Fruit fly (Drosophila melanogaster) whole organism, embryonic: ENCODE data around the gene nolo.
A peak's percentile ranks its signal among the peaks of the same experiment; 100 is the strongest.

Experiments
- BEAF-32 ChIP-seq: fragments of 200-800 bp; sonication (Bioruptor generic); optimal IDR thresholded peaks from 3 replicates; lab custom pipeline; 2017; ENCODE audit warnings: missing biosample characterization, missing genetic modification characterization, mild to moderate bottlenecking, moderate library complexity, missing genetic modification reagents
- Bdp1 ChIP-seq: fragments of 200-800 bp; sonication (Bioruptor generic); optimal IDR thresholded peaks from 3 replicates; lab custom pipeline; 2016; ENCODE audit warnings: missing biosample characterization, missing genetic modification characterization
- Bgb ChIP-seq: fragments of 200-800 bp; sonication (Bioruptor generic); IDR thresholded peaks from 2 replicates; pipeline ENCODE4 v1.3.6; 2022; ENCODE audit warnings: missing biosample characterization, missing genetic modification characterization; ENCODE audit not compliant: partially characterized antibody
- CG1024 ChIP-seq: fragments of 200-800 bp; sonication (Bioruptor generic); IDR thresholded peaks from 2 replicates; pipeline ENCODE4 v1.3.6; 2022; ENCODE audit warnings: missing biosample characterization, missing genetic modification characterization
- CG11456 ChIP-seq: fragments of 200-800 bp; sonication (Bioruptor generic); IDR thresholded peaks from 3 replicates; pipeline ENCODE4 v1.3.6; 2022; ENCODE audit warnings: missing biosample characterization, missing genetic modification characterization
- CG12219 ChIP-seq: fragments of 200-800 bp; sonication (Bioruptor generic); optimal IDR thresholded peaks from 3 replicates; lab custom pipeline; 2018; ENCODE audit warnings: missing biosample characterization, mild to moderate bottlenecking, missing genetic modification characterization
- CG12236 ChIP-seq: fragments of 200-800 bp; sonication (Bioruptor generic); optimal IDR thresholded peaks from 2 replicates; lab custom pipeline; 2016; ENCODE audit warnings: missing biosample characterization, missing genetic modification characterization
- CG12659 ChIP-seq: fragments of 200-800 bp; sonication (Bioruptor generic); optimal IDR thresholded peaks from 3 replicates; lab custom pipeline; 2017; ENCODE audit warnings: mild to moderate bottlenecking, missing biosample characterization, missing genetic modification reagents, missing genetic modification characterization
- CG14441 ChIP-seq: fragments of 200-800 bp; sonication (Bioruptor generic); IDR thresholded peaks from 2 replicates; pipeline ENCODE4 v1.3.6; 2022; ENCODE audit warnings: missing biosample characterization, missing genetic modification characterization
- CG15601 ChIP-seq: fragments of 200-800 bp; sonication (Bioruptor generic); optimal IDR thresholded peaks from 3 replicates; lab custom pipeline; 2019; ENCODE audit warnings: missing biosample characterization, mild to moderate bottlenecking, missing genetic modification characterization, moderate library complexity
- CG2889 ChIP-seq: fragments of 200-800 bp; sonication (Bioruptor generic); IDR thresholded peaks from 3 replicates; pipeline ENCODE4 v1.3.6; 2022; ENCODE audit warnings: missing biosample characterization, missing genetic modification characterization
- CG32532 ChIP-seq: fragments of 200-800 bp; sonication (Bioruptor generic); IDR thresholded peaks from 2 replicates; pipeline ENCODE4 v1.3.6; 2022; ENCODE audit warnings: missing biosample characterization, missing genetic modification characterization
- CG34422 ChIP-seq: fragments of 200-800 bp; sonication (Bioruptor generic); IDR thresholded peaks from 3 replicates; pipeline ENCODE4 v1.3.6; 2022; ENCODE audit warnings: missing biosample characterization, missing genetic modification characterization
- CG5180 ChIP-seq: fragments of 200-800 bp; sonication (Bioruptor generic); optimal IDR thresholded peaks from 3 replicates; lab custom pipeline; 2017; ENCODE audit warnings: missing biosample characterization, missing genetic modification characterization, mild to moderate bottlenecking, moderate library complexity, missing genetic modification reagents
- CG7271 ChIP-seq: fragments of 200-800 bp; sonication (Bioruptor generic); optimal IDR thresholded peaks from 2 replicates; lab custom pipeline; 2018; ENCODE audit warnings: missing biosample characterization, mild to moderate bottlenecking, missing genetic modification characterization, moderate library complexity
- CG7357 ChIP-seq: fragments of 200-800 bp; sonication (Bioruptor generic); IDR thresholded peaks from 3 replicates; pipeline ENCODE4 v1.3.6; 2022; ENCODE audit warnings: missing biosample characterization, missing genetic modification characterization
- CG7928 ChIP-seq: fragments of 200-800 bp; sonication (Bioruptor generic); optimal IDR thresholded peaks from 2 replicates; lab custom pipeline; 2017; ENCODE audit warnings: missing biosample characterization, mild to moderate bottlenecking, missing genetic modification characterization
- CG7987 ChIP-seq: fragments of 200-800 bp; sonication (Bioruptor generic); optimal IDR thresholded peaks from 2 replicates; lab custom pipeline; 2018; ENCODE audit warnings: missing biosample characterization, mild to moderate bottlenecking, missing genetic modification characterization, moderate library complexity
- CG9437 ChIP-seq: fragments of 200-800 bp; sonication (Bioruptor generic); optimal IDR thresholded peaks from 2 replicates; lab custom pipeline; 2018; ENCODE audit warnings: missing biosample characterization, mild to moderate bottlenecking, missing genetic modification characterization
- CG9876 ChIP-seq: fragments of 200-800 bp; sonication (Bioruptor generic); optimal IDR thresholded peaks from 2 replicates; lab custom pipeline; 2016; ENCODE audit warnings: missing biosample characterization, missing genetic modification characterization
- Dbx ChIP-seq: fragments of 200-800 bp; sonication (Bioruptor generic); IDR thresholded peaks from 3 replicates; pipeline ENCODE4 v1.3.6; 2022; ENCODE audit warnings: missing biosample characterization, missing genetic modification characterization
- HLH54F ChIP-seq: fragments of 200-800 bp; sonication (Bioruptor generic); optimal IDR thresholded peaks from 3 replicates; lab custom pipeline; 2016; ENCODE audit warnings: missing biosample characterization, missing genetic modification characterization
- Hand ChIP-seq: fragments of 200-800 bp; sonication (Bioruptor generic); optimal IDR thresholded peaks from 2 replicates; lab custom pipeline; 2017; ENCODE audit warnings: mild to moderate bottlenecking, missing biosample characterization, missing genetic modification reagents, missing genetic modification characterization
- Hey ChIP-seq: fragments of 200-800 bp; sonication (Bioruptor generic); optimal IDR thresholded peaks from 3 replicates; lab custom pipeline; 2018; ENCODE audit warnings: missing biosample characterization, mild to moderate bottlenecking, missing genetic modification characterization
- Hr39 ChIP-seq: fragments of >200 bp; optimal IDR thresholded peaks from 2 replicates; lab custom pipeline; 2017
- Mes4 ChIP-seq: fragments of 200-800 bp; sonication (Bioruptor generic); optimal IDR thresholded peaks from 2 replicates; lab custom pipeline; 2016; ENCODE audit warnings: missing biosample characterization, missing genetic modification characterization
- Myb ChIP-seq: fragments of 200-800 bp; sonication (Bioruptor generic); optimal IDR thresholded peaks from 2 replicates; lab custom pipeline; 2016; ENCODE audit warnings: missing biosample characterization, missing genetic modification characterization
- NFAT ChIP-seq: fragments of 200-800 bp; sonication (Bioruptor generic); IDR thresholded peaks from 2 replicates; pipeline ENCODE4 v1.3.6; 2022; ENCODE audit warnings: missing biosample characterization, missing genetic modification characterization
- Nf-YA ChIP-seq: fragments of 200-800 bp; sonication (Bioruptor generic); IDR thresholded peaks from 2 replicates; pipeline ENCODE4 v1.3.6; 2022; ENCODE audit warnings: missing biosample characterization, missing genetic modification characterization
- Pdp1 ChIP-seq, 2 experiments: fragments of 200-800 bp; sonication (Bioruptor generic); optimal IDR thresholded peaks; 3 replicates each; lab custom pipeline; 2016; ENCODE audit warnings: missing biosample characterization in 2 of 2, missing genetic modification characterization in 2 of 2, mild to moderate bottlenecking in 1 of 2, moderate library complexity in 1 of 2
- Rfx ChIP-seq: fragments of 200-800 bp; sonication (Bioruptor generic); IDR thresholded peaks from 2 replicates; pipeline ENCODE4 v1.3.6; 2022; ENCODE audit warnings: missing biosample characterization, missing genetic modification characterization
- Sin3A ChIP-seq: fragments of >200 bp; optimal IDR thresholded peaks from 2 replicates; lab custom pipeline; 2018
- bowl ChIP-seq: fragments of 200-800 bp; sonication (Bioruptor generic); IDR thresholded peaks from 2 replicates; pipeline ENCODE4 v1.3.6; 2022; ENCODE audit warnings: missing biosample characterization, missing genetic modification characterization
- chinmo ChIP-seq: fragments of 200-800 bp; sonication (Bioruptor generic); IDR thresholded peaks from 4 replicates; pipeline ENCODE4 v1.3.6; 2022; ENCODE audit warnings: missing biosample characterization, missing genetic modification characterization; ENCODE audit not compliant: partially characterized antibody
- croc ChIP-seq: fragments of 200-800 bp; sonication (Bioruptor generic); conservative IDR thresholded peaks from 3 replicates; pipeline ENCODE4 v1.3.6; 2022; ENCODE audit warnings: missing biosample characterization, missing genetic modification characterization
- da ChIP-seq: fragments of 200-800 bp; sonication (Bioruptor generic); optimal IDR thresholded peaks from 2 replicates; lab custom pipeline; 2016; ENCODE audit warnings: missing biosample characterization, missing genetic modification characterization
- dmrt99B ChIP-seq: fragments of 200-800 bp; sonication (Bioruptor generic); optimal IDR thresholded peaks from 2 replicates; lab custom pipeline; 2018; ENCODE audit warnings: missing biosample characterization, mild to moderate bottlenecking, missing genetic modification characterization, moderate library complexity
- ftz-f1 ChIP-seq: fragments of 200-800 bp; sonication (Bioruptor generic); optimal IDR thresholded peaks from 2 replicates; lab custom pipeline; 2016; ENCODE audit warnings: missing biosample characterization, missing genetic modification characterization
- gcm2 ChIP-seq: fragments of 200-800 bp; sonication (Bioruptor generic); optimal IDR thresholded peaks from 2 replicates; lab custom pipeline; 2016; ENCODE audit warnings: missing biosample characterization, missing genetic modification characterization
- hth ChIP-seq: fragments of >200 bp; optimal IDR thresholded peaks from 2 replicates; lab custom pipeline; 2017; ENCODE audit warnings: inconsistent platforms
- ken ChIP-seq: fragments of 200-800 bp; sonication (Bioruptor generic); IDR thresholded peaks from 3 replicates; pipeline ENCODE4 v1.3.6; 2022; ENCODE audit warnings: missing biosample characterization, missing genetic modification characterization
- luna ChIP-seq: fragments of 200-800 bp; sonication (Bioruptor generic); optimal IDR thresholded peaks from 2 replicates; lab custom pipeline; 2016; ENCODE audit warnings: missing biosample characterization, missing genetic modification characterization
- mam ChIP-seq: fragments of 200-800 bp; sonication (Bioruptor generic); optimal IDR thresholded peaks from 3 replicates; lab custom pipeline; 2016; ENCODE audit warnings: missing biosample characterization, missing genetic modification characterization
- nau ChIP-seq: fragments of 200-800 bp; sonication (Bioruptor generic); optimal IDR thresholded peaks from 3 replicates; lab custom pipeline; 2017; ENCODE audit warnings: missing biosample characterization, mild to moderate bottlenecking, missing genetic modification characterization, missing genetic modification reagents
- nom ChIP-seq: fragments of 200-800 bp; sonication (Bioruptor generic); optimal IDR thresholded peaks from 2 replicates; lab custom pipeline; 2017; ENCODE audit warnings: missing biosample characterization, missing genetic modification characterization, mild to moderate bottlenecking, moderate library complexity, missing genetic modification reagents
- p53 ChIP-seq: fragments of 200-800 bp; sonication (Bioruptor generic); optimal IDR thresholded peaks from 2 replicates; lab custom pipeline; 2016; ENCODE audit warnings: missing biosample characterization, missing genetic modification characterization
- pho ChIP-seq: fragments of 200-800 bp; sonication (Bioruptor generic); optimal IDR thresholded peaks from 2 replicates; lab custom pipeline; 2016; ENCODE audit warnings: missing biosample characterization, missing genetic modification characterization
- ro ChIP-seq: fragments of 200-800 bp; sonication (Bioruptor generic); IDR thresholded peaks from 2 replicates; pipeline ENCODE4 v1.3.6; 2022; ENCODE audit warnings: missing biosample characterization, missing genetic modification characterization
- zen ChIP-seq: fragments of 200-800 bp; sonication (Bioruptor generic); optimal IDR thresholded peaks from 3 replicates; lab custom pipeline; 2018; ENCODE audit warnings: missing biosample characterization, mild to moderate bottlenecking, missing genetic modification characterization, moderate library complexity
- zfh2 ChIP-seq: fragments of 200-800 bp; sonication (Bioruptor generic); optimal IDR thresholded peaks from 2 replicates; lab custom pipeline; 2016; ENCODE audit warnings: missing biosample characterization, missing genetic modification characterization

Gene nolo

dm6 chr2L:21757264-21758066 is 73.6 kb downstream of the nolo start, which contains the start of the genes step and CG1416:
TSS of gene step (minus strand) at chr2L:21757466.
TSS of gene CG1416 (plus strand) at chr2L:21758010.
- peak; percentile 87 for TF ChIP-seq BEAF-32 (GFP tag; lab: Kevin White, UChicago)
- peak; percentile 39 for TF ChIP-seq Bdp1
- no peak for TF ChIP-seq CG11456 (GFP tag; lab: Robert Waterston, UW)
- peak; percentile 50 for TF ChIP-seq pho (GFP tag; lab: Kevin White, UChicago)
- TF ChIP-seq CG34422 (GFP tag; lab: Robert Waterston, UW), result peak; percentile 77; the same call in 2 of the 3 replicates
- peak; percentile 43 for TF ChIP-seq dmrt99B (tag; lab: Kevin White, UChicago)
- TF ChIP-seq zen (tag; lab: Kevin White, UChicago), result peak; percentile 49
- TF ChIP-seq HLH54F (GFP tag; lab: Kevin White, UChicago), result peak; percentile 79
- TF ChIP-seq CG32532 (GFP tag; lab: Robert Waterston, UW), result peak; percentile 75
- no peak; the same call in 1 of the 2 replicates for TF ChIP-seq NFAT (GFP tag; lab: Robert Waterston, UW)
- peak; percentile 50 for TF ChIP-seq CG7987 (GFP tag; lab: Kevin White, UChicago)
- TF ChIP-seq CG9437 (GFP tag; lab: Kevin White, UChicago), result peak; percentile 76
- peak; percentile 74 for TF ChIP-seq Myb (GFP tag; lab: Kevin White, UChicago)
- peak; percentile 61 for TF ChIP-seq CG12659 (GFP tag; lab: Kevin White, UChicago)
- TF ChIP-seq ro (GFP tag; lab: Robert Waterston, UW), result no peak
- TF ChIP-seq da (GFP tag; lab: Kevin White, UChicago), result peak; percentile 47
- TF ChIP-seq CG7271, result no peak
- peak; percentile 44 to 63 for TF ChIP-seq Pdp1 (GFP tag; optimal IDR thresholded peaks at IDR 0.05; lab: Kevin White, UChicago)
- no peak for TF ChIP-seq nom (GFP tag; lab: Kevin White, UChicago)
- TF ChIP-seq CG14441 (GFP tag; lab: Robert Waterston, UW), result no peak
- no peak for TF ChIP-seq CG2889 (GFP tag; lab: Robert Waterston, UW)
- peak; percentile 98 for TF ChIP-seq CG7357 (GFP tag; lab: Robert Waterston, UW)
- TF ChIP-seq p53, result peak; percentile 49
- TF ChIP-seq Mes4 (GFP tag; lab: Kevin White, UChicago), result no peak
- peak; percentile 50; the same call in 1 of the 4 replicates for TF ChIP-seq chinmo (GFP tag; lab: Robert Waterston, UW)
- no peak for TF ChIP-seq CG12219 (GFP tag; lab: Kevin White, UChicago)
- no peak for TF ChIP-seq Nf-YA (GFP tag; lab: Robert Waterston, UW)
- TF ChIP-seq croc (GFP tag; lab: Robert Waterston, UW), result no peak; the same call in 1 of the 3 replicates
- no peak for TF ChIP-seq gcm2 (GFP tag; lab: Kevin White, UChicago)
- no peak for TF ChIP-seq Hand (GFP tag; lab: Kevin White, UChicago)
- peak; percentile 23 for TF ChIP-seq CG12236 (GFP tag; lab: Kevin White, UChicago)
- TF ChIP-seq Hr39 (lab: Kevin White, UChicago), result no peak
- peak; percentile 80 for TF ChIP-seq Bgb (GFP tag; lab: Robert Waterston, UW)
- TF ChIP-seq Hey (tag; lab: Kevin White, UChicago), result no peak
- no peak for TF ChIP-seq CG5180 (GFP tag; lab: Kevin White, UChicago)
- no peak for TF ChIP-seq CG15601
- TF ChIP-seq Rfx (GFP tag; lab: Robert Waterston, UW), result peak; percentile 85; the same call in 1 of the 2 replicates
- peak; percentile 81 for TF ChIP-seq CG9876 (GFP tag; lab: Kevin White, UChicago)
- TF ChIP-seq Dbx, result 0 out of 3 replicates have a peak, but pooled peaks have one; percentile 65
- TF ChIP-seq ftz-f1 (GFP tag; lab: Kevin White, UChicago), result no peak
- peak; percentile 70 for TF ChIP-seq zfh2 (GFP tag; lab: Kevin White, UChicago)
- peak; percentile 48 for TF ChIP-seq Sin3A (lab: Kevin White, UChicago)
- no peak for TF ChIP-seq CG7928 (GFP tag; lab: Kevin White, UChicago)
- TF ChIP-seq luna, result peak; percentile 22
- TF ChIP-seq CG1024 (GFP tag; lab: Robert Waterston, UW), result peak; percentile 87
- TF ChIP-seq mam, result peak; percentile 75
- no peak for TF ChIP-seq ken
- no peak for TF ChIP-seq bowl (GFP tag; lab: Robert Waterston, UW)
- no peak for TF ChIP-seq hth (lab: Kevin White, UChicago)
- TF ChIP-seq nau (GFP tag; lab: Kevin White, UChicago), result no peak
